Worm (Caenorhabditis elegans): ENCODE data around the gene Y39A3A.4.

Gene Y39A3A.4

DNA sequence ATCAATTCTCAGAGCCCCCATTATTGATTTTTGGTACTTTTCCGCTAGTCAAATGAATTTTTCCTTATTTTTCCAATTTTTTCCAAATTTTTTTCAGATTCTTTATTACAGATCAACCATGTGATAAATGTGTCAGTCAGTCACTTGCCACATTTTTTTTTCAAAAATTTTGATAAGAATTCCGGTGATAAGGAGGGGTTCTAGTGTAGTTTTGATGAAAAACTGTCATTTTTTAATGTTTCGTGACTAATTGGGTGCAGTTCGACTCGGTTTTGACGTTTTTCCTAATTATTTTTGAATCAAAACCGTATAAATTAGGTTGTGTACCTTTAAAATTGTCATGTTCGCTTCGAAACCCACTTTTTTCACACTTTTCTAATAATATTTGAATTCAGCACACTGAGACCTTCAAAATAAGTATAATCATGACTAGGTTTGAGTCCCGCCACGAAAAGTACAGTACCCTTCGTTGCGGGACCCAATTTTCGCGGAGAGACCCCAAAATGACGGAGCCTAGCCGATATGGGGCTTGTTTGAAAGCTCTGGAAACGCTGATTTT, 23.5 kb upstream of the Y39A3A.4 start (continued):
- TF ChIP-seq ceh-62 (tag; optimal IDR thresholded peaks at IDR 0.05) (no peak), gei-8 (GFP tag; optimal IDR thresholded peaks at IDR 0.05) (no peak), lin-15B (tag; optimal IDR thresholded peaks at IDR 0.05) (no peak), ama-1 (optimal IDR thresholded peaks at IDR 0.05) (no peak), zfp-2 (tag; optimal IDR thresholded peaks at IDR 0.05) (no peak), F26F4.8 (GFP tag; conservative IDR thresholded peaks at IDR 0.05) (no peak), nhr-42 (GFP tag; IDR thresholded peaks at IDR 0.05) (no peak), nhr-11 (tag; optimal IDR thresholded peaks at IDR 0.05) (no peak), pqm-1 (tag; optimal IDR thresholded peaks at IDR 0.05) (peak; percentile 69), zip-2 (tag; optimal IDR thresholded peaks at IDR 0.05) (no peak), nhr-237 (tag; optimal IDR thresholded peaks at IDR 0.05) (no peak), mxl-2 (GFP tag; conservative IDR thresholded peaks at IDR 0.05) (no peak), Y75B8A.6 (GFP tag; IDR thresholded peaks at IDR 0.05) (no peak), nhr-76 (tag; optimal IDR thresholded peaks at IDR 0.05) (no peak), aha-1 (tag) (no peak), spr-1 (tag; optimal IDR thresholded peaks at IDR 0.05) (no peak), snpc-1.2 (GFP tag; IDR thresholded peaks at IDR 0.05) (no peak), ceh-28 (tag; optimal IDR thresholded peaks at IDR 0.05) (no peak), daf-12 (tag; optimal IDR thresholded peaks at IDR 0.05) (no peak), nhr-41 (GFP tag; IDR thresholded peaks at IDR 0.05) (no peak), dmd-6 (GFP tag; IDR thresholded peaks at IDR 0.05) (peak; percentile 85), T26A8.4 (GFP tag; IDR thresholded peaks at IDR 0.05) (no peak), R02D3.7 (tag; optimal IDR thresholded peaks at IDR 0.05) (no peak), ztf-11 (tag; optimal IDR thresholded peaks at IDR 0.05) (no peak), hif-1 (tag; optimal IDR thresholded peaks at IDR 0.05) (peak in 1 of 2 experiments; percentile 34)

- no peak for TF ChIP-seq nhr-77 (tag; optimal IDR thresholded peaks at IDR 0.05)
- TF ChIP-seq ceh-28 (tag; optimal IDR thresholded peaks at IDR 0.05), result peak; percentile 85
- TF ChIP-seq lin-1 (GFP tag; IDR thresholded peaks at IDR 0.05), result no peak
These were observed 21.8 kb upstream of the Y39A3A.4 start for ce11 chrIII:2098185-2098584.

DNA sequence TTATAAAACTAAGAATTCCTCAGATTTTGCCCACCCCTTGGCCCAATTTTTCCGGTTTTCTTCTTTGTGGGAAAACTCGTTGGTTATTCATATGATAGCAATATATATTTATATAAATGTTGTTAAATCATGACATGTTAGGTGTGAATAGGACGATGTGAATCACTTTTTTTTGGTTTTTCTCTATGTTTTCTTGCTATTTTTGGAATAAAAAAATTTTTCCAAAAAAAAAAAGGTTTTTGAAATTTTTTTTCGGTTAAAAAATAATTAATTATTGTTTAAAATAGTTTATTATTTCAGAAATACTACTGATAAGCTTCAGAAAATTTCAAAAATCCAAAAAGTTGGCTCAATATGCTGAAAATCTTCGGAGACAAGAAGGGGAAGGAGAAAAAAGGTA, 16.0 kb upstream of the Y39A3A.4 start, which contains the start of gene Y48G9A.9:
Gene Y48G9A.9 (plus strand): TSS at position 301 of the 400 bp plus-strand sequence.
- no peak for TF ChIP-seq lim-7 (GFP tag; IDR thresholded peaks at IDR 0.05)
- TF ChIP-seq ama-1 (optimal IDR thresholded peaks at IDR 0.05), result no peak
- no peak for TF ChIP-seq ztf-11 (tag; optimal IDR thresholded peaks at IDR 0.05)
- TF ChIP-seq F44E2.7 (GFP tag; IDR thresholded peaks at IDR 0.05), result no peak
- no peak for TF ChIP-seq nhr-25 (tag; optimal IDR thresholded peaks at IDR 0.05; ENCODE audit: borderline replicate concordance, insufficient read depth)
- TF ChIP-seq sdz-12 (GFP tag; optimal IDR thresholded peaks at IDR 0.05), result no peak
- TF ChIP-seq pha-4 (GFP tag; IDR thresholded peaks at IDR 0.05), result no peak
- no peak for TF ChIP-seq pha-4 (tag; optimal IDR thresholded peaks at IDR 0.05)
- TF ChIP-seq rbr-2 (tag; optimal IDR thresholded peaks at IDR 0.05), result no peak
- no peak for TF ChIP-seq lin-1 (GFP tag; IDR thresholded peaks at IDR 0.05)
- TF ChIP-seq lsy-2 (tag; optimal IDR thresholded peaks at IDR 0.05), result no peak
- no peak for TF ChIP-seq Y105C5A.15 (GFP tag; IDR thresholded peaks at IDR 0.05)
- TF ChIP-seq tra-1 (GFP tag; IDR thresholded peaks at IDR 0.05), result no peak
- no peak for TF ChIP-seq spr-1 (tag; optimal IDR thresholded peaks at IDR 0.05)
- no peak for TF ChIP-seq nhr-41 (GFP tag; IDR thresholded peaks at IDR 0.05)
- no peak for TF ChIP-seq jun-1 (tag; optimal IDR thresholded peaks at IDR 0.05)
- TF ChIP-seq zip-2 (tag; optimal IDR thresholded peaks at IDR 0.05), result no peak
- TF ChIP-seq lin-38 (GFP tag; IDR thresholded peaks at IDR 0.05), result no peak
- no peak for TF ChIP-seq R02D3.7 (tag; optimal IDR thresholded peaks at IDR 0.05)
- TF ChIP-seq madf-9 (GFP tag; conservative IDR thresholded peaks at IDR 0.05), result no peak

All from whole organism, L4 larva.